Fruit fly (Drosophila melanogaster): Measurements from ENCODE around the gene Eogt.

Gene Eogt

dm6 chr2L:2365077-2365651 lies 15.7 kb upstream of the Eogt start, which contains the start of the genes Rab5 and Axud1 (continued):
- TF ChIP-seq fd85E (GFP tag; optimal IDR thresholded peaks at IDR 0.05) (no peak), Hr4 (GFP tag; optimal IDR thresholded peaks at IDR 0.05) (no peak), CG4318 (GFP tag; optimal IDR thresholded peaks at IDR 0.05) (no peak), Blimp-1 (GFP tag; optimal IDR thresholded peaks at IDR 0.05) (no peak), CG9139 (GFP tag; optimal IDR thresholded peaks at IDR 0.05) (peak; percentile 39), dac (GFP tag; optimal IDR thresholded peaks at IDR 0.05) (no peak), eg (GFP tag; IDR thresholded peaks at IDR 0.05) (peak; percentile 68; the same call in 2 of the 3 replicates), CG6808 (GFP tag; optimal IDR thresholded peaks at IDR 0.05) (no peak), CG10669 (GFP tag; optimal IDR thresholded peaks at IDR 0.05) (no peak)

- TF ChIP-seq Gug (GFP tag; IDR thresholded peaks at IDR 0.05) (no peak), CG6276 (GFP tag; optimal IDR thresholded peaks at IDR 0.05) (no peak), Ets96B (tag; optimal IDR thresholded peaks at IDR 0.05) (peak; percentile 41), CG32006 (GFP tag; optimal IDR thresholded peaks at IDR 0.05) (peak; percentile 42), CG3919 (GFP tag; optimal IDR thresholded peaks at IDR 0.05) (no peak), lz (GFP tag; optimal IDR thresholded peaks at IDR 0.05) (peak; percentile 41), CG6792 (GFP tag; optimal IDR thresholded peaks at IDR 0.05) (peak; percentile 25), OdsH (GFP tag; optimal IDR thresholded peaks at IDR 0.05) (peak; percentile 40), CG4318 (GFP tag; optimal IDR thresholded peaks at IDR 0.05) (no peak), Met (GFP tag; optimal IDR thresholded peaks at IDR 0.05) (peak; percentile 50), CG3032 (tag; optimal IDR thresholded peaks at IDR 0.05) (peak; percentile 6), dac (GFP tag; optimal IDR thresholded peaks at IDR 0.05) (no peak), CG8632 (GFP tag; optimal IDR thresholded peaks at IDR 0.05) (peak; percentile 54), spab (GFP tag; optimal IDR thresholded peaks at IDR 0.05) (peak; percentile 39), Smox (GFP tag; optimal IDR thresholded peaks at IDR 0.05) (peak; percentile 22), Lpt (GFP tag; optimal IDR thresholded peaks at IDR 0.05) (no peak), CG31627 (GFP tag; optimal IDR thresholded peaks at IDR 0.05) (peak; percentile 34), CG6854 (GFP tag; optimal IDR thresholded peaks at IDR 0.05) (no peak), net (GFP tag; optimal IDR thresholded peaks at IDR 0.05) (no peak), eg (GFP tag; IDR thresholded peaks at IDR 0.05) (peak; percentile 35; the same call in 1 of the 3 replicates), cyc (GFP tag; optimal IDR thresholded peaks at IDR 0.05) (peak; percentile 14), CG9139 (GFP tag; optimal IDR thresholded peaks at IDR 0.05) (no peak), pdm3 (GFP tag; optimal IDR thresholded peaks at IDR 0.05) (peak; percentile 39), topi (GFP tag; optimal IDR thresholded peaks at IDR 0.05) (peak; percentile 31), fd59A (GFP tag; optimal IDR thresholded peaks at IDR 0.05) (no peak), Hr4 (GFP tag; optimal IDR thresholded peaks at IDR 0.05) (peak; percentile 37), Eip78C (GFP tag) (peak; percentile 86), salr (GFP tag; optimal IDR thresholded peaks at IDR 0.05) (peak in 1 of 2 experiments; percentile 35), CG8119 (GFP tag; IDR thresholded peaks at IDR 0.05) (peak; percentile 30; the same call in 1 of the 3 replicates), esn (GFP tag; optimal IDR thresholded peaks at IDR 0.05) (peak; percentile 20), Sox102F (GFP tag; optimal IDR thresholded peaks at IDR 0.05) (no peak), CG11762 (GFP tag; optimal IDR thresholded peaks at IDR 0.05; ENCODE audit: insufficient read depth) (peak; percentile 16), CG10631 (GFP tag; optimal IDR thresholded peaks at IDR 0.05) (peak; percentile 2), CG34406 (GFP tag; optimal IDR thresholded peaks at IDR 0.05) (peak; percentile 5), acj6 (GFP tag; optimal IDR thresholded peaks at IDR 0.05) (peak; percentile 45), svp (GFP tag) (peak; percentile 65), fd85E (GFP tag; optimal IDR thresholded peaks at IDR 0.05) (no peak), CG6808 (GFP tag; optimal IDR thresholded peaks at IDR 0.05) (peak; percentile 16), Hr39 (GFP tag; optimal IDR thresholded peaks at IDR 0.05) (peak; percentile 20), achi (GFP tag; optimal IDR thresholded peaks at IDR 0.05) (peak; percentile 47), CG11294 (GFP tag; IDR thresholded peaks at IDR 0.05) (no peak), CG15336 (GFP tag; IDR thresholded peaks at IDR 0.05) (peak; percentile 34), CG10669 (GFP tag; optimal IDR thresholded peaks at IDR 0.05) (peak; percentile 42), CG11902 (GFP tag; optimal IDR thresholded peaks at IDR 0.05) (no peak), ss (GFP tag; optimal IDR thresholded peaks at IDR 0.05) (no peak)
These were observed 15.2 kb upstream of the Eogt start for dm6 chr2L:2365655-2366214.
